Worm (Caenorhabditis elegans) whole organism, mixed stage, embryonic: ENCODE results near the gene C17C3.11.
A peak's percentile ranks its signal among the peaks of the same experiment; 100 is the strongest.

Source experiments
- M03D4.4 ChIP-seq: sonication (generic microtip); optimal IDR thresholded peaks from 2 replicates; lab custom pipeline; 2017; ENCODE audit warnings: mild to moderate bottlenecking, missing genetic modification characterization, missing compliant biosample characterization
- bed-3 ChIP-seq: fragments of 200-800 bp; sonication (Bioruptor generic); optimal IDR thresholded peaks from 3 replicates; lab custom pipeline; 2018; ENCODE audit warnings: mild to moderate bottlenecking, missing genetic modification characterization, moderate library complexity, missing compliant biosample characterization
- blmp-1 ChIP-seq: fragments of 150-350 bp; optimal IDR thresholded peaks from 2 replicates; lab custom pipeline; 2014; ENCODE audit warnings: missing biosample characterization, missing genetic modification characterization
- ceh-39 ChIP-seq: fragments of 150-350 bp; optimal IDR thresholded peaks from 2 replicates; lab custom pipeline; 2014; ENCODE audit warnings: missing biosample characterization, missing genetic modification characterization
- ceh-43 ChIP-seq: fragments of 200-800 bp; sonication (Bioruptor generic); optimal IDR thresholded peaks from 2 replicates; lab custom pipeline; 2018; ENCODE audit warnings: mild to moderate bottlenecking, missing genetic modification characterization, moderate library complexity, missing compliant biosample characterization
- ceh-83 ChIP-seq: fragments of 200-800 bp; sonication (Bioruptor generic); optimal IDR thresholded peaks from 2 replicates; lab custom pipeline; 2018; ENCODE audit warnings: mild to moderate bottlenecking, missing genetic modification characterization, missing compliant biosample characterization
- ces-1 ChIP-seq: fragments of 150-350 bp; optimal IDR thresholded peaks from 2 replicates; lab custom pipeline; 2014; ENCODE audit warnings: missing biosample characterization, missing genetic modification reagents, missing genetic modification characterization
- cnd-1 ChIP-seq: fragments of 200-800 bp; sonication (Bioruptor generic); optimal IDR thresholded peaks from 2 replicates; lab custom pipeline; 2018; ENCODE audit warnings: mild to moderate bottlenecking, missing genetic modification characterization, missing compliant biosample characterization
- drap-1 ChIP-seq: fragments of 200-800 bp; sonication (Bioruptor generic); optimal IDR thresholded peaks from 3 replicates; lab custom pipeline; 2018; ENCODE audit warnings: mild to moderate bottlenecking, missing genetic modification characterization, missing compliant biosample characterization
- elt-1 ChIP-seq: sonication (generic microtip); optimal IDR thresholded peaks from 2 replicates; lab custom pipeline; 2017; ENCODE audit warnings: missing genetic modification characterization, mild to moderate bottlenecking, missing compliant biosample characterization, antibody characterized with exemption, moderate library complexity, borderline replicate concordance; ENCODE audit not compliant: insufficient read depth
- elt-3 ChIP-seq: fragments of 150-350 bp; optimal IDR thresholded peaks from 2 replicates; lab custom pipeline; 2014; ENCODE audit warnings: missing biosample characterization, missing genetic modification characterization
- flh-1 ChIP-seq: fragments of 200-800 bp; sonication (Bioruptor generic); optimal IDR thresholded peaks from 2 replicates; lab custom pipeline; 2018; ENCODE audit warnings: mild to moderate bottlenecking, missing genetic modification characterization, moderate library complexity, missing compliant biosample characterization
- ham-2 ChIP-seq: fragments of 200-800 bp; sonication (Bioruptor generic); optimal IDR thresholded peaks from 2 replicates; lab custom pipeline; 2018; ENCODE audit warnings: mild to moderate bottlenecking, missing genetic modification characterization, missing compliant biosample characterization
- hlh-1 ChIP-seq: fragments of 150-350 bp; optimal IDR thresholded peaks from 2 replicates; lab custom pipeline; 2014; ENCODE audit warnings: missing biosample characterization, missing genetic modification reagents, missing genetic modification characterization
- lin-13 ChIP-seq: fragments of 150-350 bp; optimal IDR thresholded peaks from 2 replicates; lab custom pipeline; 2014; ENCODE audit warnings: missing biosample characterization, missing genetic modification characterization
- lin-32 ChIP-seq: fragments of 200-800 bp; sonication (Bioruptor generic); optimal IDR thresholded peaks from 2 replicates; lab custom pipeline; 2018; ENCODE audit warnings: mild to moderate bottlenecking, missing genetic modification characterization, missing compliant biosample characterization
- lsy-2 ChIP-seq: fragments of 150-350 bp; optimal IDR thresholded peaks from 2 replicates; lab custom pipeline; 2014; ENCODE audit warnings: missing biosample characterization, missing genetic modification characterization
- mab-5 ChIP-seq: fragments of 150-350 bp; optimal IDR thresholded peaks from 2 replicates; lab custom pipeline; 2014; ENCODE audit warnings: missing biosample characterization, missing genetic modification characterization
- mep-1 ChIP-seq: fragments of 150-350 bp; optimal IDR thresholded peaks from 2 replicates; lab custom pipeline; 2017; ENCODE audit warnings: missing biosample characterization, missing genetic modification reagents, missing genetic modification characterization, inconsistent platforms
- mls-2 ChIP-seq: sonication (generic microtip); optimal IDR thresholded peaks from 2 replicates; lab custom pipeline; 2016; ENCODE audit warnings: mild to moderate bottlenecking, missing genetic modification characterization, moderate library complexity, missing compliant biosample characterization
- nhr-12 ChIP-seq: fragments of 150-350 bp; optimal IDR thresholded peaks from 2 replicates; lab custom pipeline; 2014; ENCODE audit warnings: missing biosample characterization, missing genetic modification characterization
- nhr-2 ChIP-seq: fragments of 150-350 bp; optimal IDR thresholded peaks from 2 replicates; lab custom pipeline; 2014; ENCODE audit warnings: missing biosample characterization, missing genetic modification characterization
- nhr-237 ChIP-seq: fragments of 150-350 bp; optimal IDR thresholded peaks from 2 replicates; lab custom pipeline; 2014; ENCODE audit warnings: missing biosample characterization, missing genetic modification characterization
- nhr-28 ChIP-seq: fragments of 150-350 bp; optimal IDR thresholded peaks from 2 replicates; lab custom pipeline; 2014; ENCODE audit warnings: missing biosample characterization, missing genetic modification characterization
- nhr-76 ChIP-seq: sonication (generic microtip); optimal IDR thresholded peaks from 2 replicates; lab custom pipeline; 2017; ENCODE audit warnings: missing biosample characterization, missing genetic modification characterization
- pha-4 ChIP-seq: fragments of 150-350 bp; optimal IDR thresholded peaks from 2 replicates; lab custom pipeline; 2018; ENCODE audit warnings: missing biosample characterization, missing genetic modification reagents, missing genetic modification characterization
- sem-2 ChIP-seq: fragments of 200-800 bp; sonication (Bioruptor generic); optimal IDR thresholded peaks from 2 replicates; lab custom pipeline; 2018; ENCODE audit warnings: mild to moderate bottlenecking, missing genetic modification characterization, missing compliant biosample characterization
- snpc-4 ChIP-seq: fragments of 150-350 bp; optimal IDR thresholded peaks from 2 replicates; lab custom pipeline; 2014; ENCODE audit warnings: missing biosample characterization, missing genetic modification characterization
- tbx-8 ChIP-seq: fragments of 200-800 bp; sonication (Bioruptor generic); optimal IDR thresholded peaks from 2 replicates; lab custom pipeline; 2018; ENCODE audit warnings: mild to moderate bottlenecking, missing genetic modification characterization, moderate library complexity, missing compliant biosample characterization
- unc-120 ChIP-seq: sonication (generic microtip); optimal IDR thresholded peaks from 2 replicates; lab custom pipeline; 2017; ENCODE audit warnings: missing genetic modification characterization, missing compliant biosample characterization; ENCODE audit not compliant: poor library complexity, severe bottlenecking
- unc-39 ChIP-seq: fragments of 150-350 bp; optimal IDR thresholded peaks from 2 replicates; lab custom pipeline; 2014; ENCODE audit warnings: missing biosample characterization, missing genetic modification characterization
- unc-62 ChIP-seq: fragments of 150-350 bp; optimal IDR thresholded peaks from 2 replicates; lab custom pipeline; 2014; ENCODE audit warnings: missing biosample characterization, missing genetic modification reagents, missing genetic modification characterization
- zip-8 ChIP-seq: fragments of 150-350 bp; optimal IDR thresholded peaks from 2 replicates; lab custom pipeline; 2014; ENCODE audit warnings: missing biosample characterization, missing genetic modification characterization

C17C3.11 gene

DNA sequence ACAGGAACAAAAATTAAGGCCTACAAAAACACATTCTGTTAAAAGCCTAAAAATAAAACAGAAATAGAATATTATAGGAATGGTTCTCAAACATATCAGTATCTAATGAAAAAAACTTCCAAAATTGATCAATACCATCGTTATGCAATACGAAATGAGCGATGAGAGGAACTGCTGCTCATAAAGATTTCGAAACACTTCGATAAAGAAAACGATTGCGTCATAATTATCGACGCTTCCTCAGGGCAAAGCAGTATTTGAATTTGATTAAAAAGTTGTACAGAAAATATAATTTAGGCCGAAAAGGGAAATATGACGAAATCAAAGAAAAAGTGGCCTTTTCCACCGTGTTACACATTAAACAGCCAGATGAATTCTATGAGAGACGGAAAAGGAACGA lies 19.6 kb upstream of the C17C3.11 start:
- TF ChIP-seq ces-1 (no peak), zip-8 (peak; percentile 96)

- TF ChIP-seq tbx-8 (GFP tag; lab: Kevin White, UChicago) (no peak), elt-1 (tag; lab: Kevin White, UChicago) (no peak), sem-2 (no peak), unc-62 (GFP tag; lab: Kevin White, UChicago) (no peak), lin-32 (GFP tag; lab: Kevin White, UChicago) (no peak), flh-1 (GFP tag; lab: Kevin White, UChicago) (no peak), elt-3 (tag; lab: Kevin White, UChicago) (no peak), mab-5 (tag; lab: Kevin White, UChicago) (no peak), lsy-2 (tag; lab: Kevin White, UChicago) (no peak), nhr-28 (tag; lab: Kevin White, UChicago) (no peak), nhr-12 (tag; lab: Kevin White, UChicago) (no peak), ceh-39 (tag; lab: Kevin White, UChicago) (no peak), unc-120 (tag; lab: Kevin White, UChicago) (no peak), bed-3 (GFP tag; lab: Kevin White, UChicago) (no peak), nhr-76 (tag; lab: Kevin White, UChicago) (no peak), unc-39 (no peak), snpc-4 (tag; lab: Kevin White, UChicago) (no peak), pha-4 (no peak), ham-2 (GFP tag; lab: Kevin White, UChicago) (no peak)
- TF ChIP-seq, all 35 proteins: peak for 0
These were observed 18.7 kb upstream of the C17C3.11 start, which contains the start of gene ZK177.2 for ce11 chrII:5518910-5519309. TSS of gene ZK177.2 (plus strand) at chrII:5519210.

ce11 chrII:5521411-5521810 lies 16.2 kb upstream of the C17C3.11 start, which contains the start of gene ZK177.12:
TSS of gene ZK177.12 (plus strand) at chrII:5521711.
- TF ChIP-seq lsy-2 (tag; lab: Kevin White, UChicago) = no peak
- TF ChIP-seq lin-32 (GFP tag; lab: Kevin White, UChicago) = no peak
- no peak for TF ChIP-seq bed-3 (GFP tag; lab: Kevin White, UChicago)
- no peak for TF ChIP-seq snpc-4 (tag; lab: Kevin White, UChicago)
- no peak for TF ChIP-seq cnd-1 (tag; lab: Kevin White, UChicago)
- no peak for TF ChIP-seq elt-3 (tag; lab: Kevin White, UChicago)
- no peak for TF ChIP-seq nhr-2
- no peak for TF ChIP-seq nhr-76 (tag; lab: Kevin White, UChicago)
- TF ChIP-seq mab-5 (tag; lab: Kevin White, UChicago) = no peak
- TF ChIP-seq mls-2 (tag; lab: Kevin White, UChicago) = no peak
- no peak for TF ChIP-seq nhr-237 (tag; lab: Kevin White, UChicago)
- no peak for TF ChIP-seq ceh-83 (GFP tag; lab: Kevin White, UChicago)
- TF ChIP-seq M03D4.4 (tag; lab: Kevin White, UChicago) = no peak
- TF ChIP-seq tbx-8 (GFP tag; lab: Kevin White, UChicago) = no peak

ce11 chrII:5522637-5523036 lies 15.0 kb upstream of the C17C3.11 start, which contains the start of gene ZK177.11:
TSS of gene ZK177.11 (plus strand) at chrII:5522937.
- no peak for TF ChIP-seq nhr-237 (tag; lab: Kevin White, UChicago)
- TF ChIP-seq mab-5 (tag; lab: Kevin White, UChicago) = no peak
- no peak for TF ChIP-seq nhr-76 (tag; lab: Kevin White, UChicago)
- TF ChIP-seq lin-32 (GFP tag; lab: Kevin White, UChicago) = no peak
- TF ChIP-seq mep-1 (tag; lab: Kevin White, UChicago) = no peak
- no peak for TF ChIP-seq elt-1 (tag; lab: Kevin White, UChicago)
- TF ChIP-seq drap-1 (GFP tag; lab: Kevin White, UChicago) = no peak
- TF ChIP-seq hlh-1 (tag; lab: Kevin White, UChicago) = no peak
- TF ChIP-seq, all 35 proteins: peak for 0

- TF ChIP-seq lin-13 = no peak
- TF ChIP-seq nhr-12 (tag; lab: Kevin White, UChicago) = no peak
- no peak for TF ChIP-seq hlh-1 (tag; lab: Kevin White, UChicago)
- no peak for TF ChIP-seq ces-1
- TF ChIP-seq flh-1 (GFP tag; lab: Kevin White, UChicago) = no peak
- no peak for TF ChIP-seq sem-2
- TF ChIP-seq zip-8 = no peak
- no peak for TF ChIP-seq blmp-1 (tag; lab: Kevin White, UChicago)
- no peak for TF ChIP-seq cnd-1 (tag; lab: Kevin White, UChicago)
- no peak for TF ChIP-seq mab-5 (tag; lab: Kevin White, UChicago)
- no peak for TF ChIP-seq lin-32 (GFP tag; lab: Kevin White, UChicago)
- TF ChIP-seq unc-39 = no peak
- no peak for TF ChIP-seq tbx-8 (GFP tag; lab: Kevin White, UChicago)
- no peak for TF ChIP-seq ceh-43 (GFP tag; lab: Kevin White, UChicago)
These were observed 12.3 kb upstream of the C17C3.11 start, which contains the start of gene tbx-35 for ce11 chrII:5525297-5525696. TSS of gene tbx-35 (minus strand) at chrII:5525397.
